Fruit fly (Drosophila melanogaster) whole organism, embryonic: Measurements from ENCODE around the gene CG34163.

Source experiments
- ATbp ChIP-seq: fragments of 200-800 bp; sonication (Bioruptor generic); optimal IDR thresholded peaks from 2 replicates; lab custom pipeline; 2017; ENCODE audit warnings: missing biosample characterization, mild to moderate bottlenecking, missing genetic modification characterization, missing genetic modification reagents
- Antp ChIP-seq: fragments of 200-800 bp; sonication (Bioruptor generic); optimal IDR thresholded peaks from 3 replicates; lab custom pipeline; 2016; ENCODE audit warnings: missing biosample characterization, missing genetic modification characterization
- Blimp-1 ChIP-seq: fragments of 200-800 bp; sonication (Bioruptor generic); optimal IDR thresholded peaks from 3 replicates; lab custom pipeline; 2018; ENCODE audit warnings: missing biosample characterization, missing genetic modification characterization, mild to moderate bottlenecking, moderate library complexity, missing genetic modification reagents
- CG10959 ChIP-seq: fragments of 200-800 bp; sonication (Bioruptor generic); IDR thresholded peaks from 2 replicates; pipeline ENCODE4 v1.3.6; 2022; ENCODE audit warnings: missing biosample characterization, missing genetic modification characterization
- CG11560 ChIP-seq: fragments of 200-800 bp; sonication (Bioruptor generic); IDR thresholded peaks from 3 replicates; pipeline ENCODE4 v1.3.6; 2022; ENCODE audit warnings: missing biosample characterization, missing genetic modification characterization
- CG12071 ChIP-seq: fragments of 200-800 bp; sonication (Bioruptor generic); optimal IDR thresholded peaks from 3 replicates; lab custom pipeline; 2018; ENCODE audit warnings: missing biosample characterization, mild to moderate bottlenecking, missing genetic modification characterization
- CG14014 ChIP-seq: fragments of 200-800 bp; sonication (Bioruptor generic); IDR thresholded peaks from 2 replicates; pipeline ENCODE4 v1.3.6; 2022; ENCODE audit warnings: missing biosample characterization, missing genetic modification characterization
- CG14050 ChIP-seq: fragments of 200-800 bp; sonication (Bioruptor generic); IDR thresholded peaks from 3 replicates; pipeline ENCODE4 v1.3.6; 2022; ENCODE audit warnings: missing biosample characterization, missing genetic modification characterization
- CG1602 ChIP-seq: fragments of 200-800 bp; sonication (Bioruptor generic); optimal IDR thresholded peaks from 3 replicates; lab custom pipeline; 2016; ENCODE audit warnings: missing biosample characterization, missing genetic modification characterization
- CG1603 ChIP-seq: fragments of 200-800 bp; sonication (Bioruptor generic); optimal IDR thresholded peaks from 2 replicates; lab custom pipeline; 2019; ENCODE audit warnings: missing biosample characterization, mild to moderate bottlenecking, missing genetic modification characterization, moderate library complexity
- CG2116 ChIP-seq: fragments of 200-800 bp; sonication (Bioruptor generic); optimal IDR thresholded peaks from 3 replicates; lab custom pipeline; 2018; ENCODE audit warnings: missing biosample characterization, mild to moderate bottlenecking, missing genetic modification characterization
- CG2712 ChIP-seq: fragments of 200-800 bp; optimal IDR thresholded peaks from 3 replicates; lab custom pipeline; 2019; ENCODE audit warnings: missing biosample characterization, mild to moderate bottlenecking, missing genetic modification characterization, moderate library complexity
- CG30020 ChIP-seq: fragments of 200-800 bp; optimal IDR thresholded peaks from 2 replicates; lab custom pipeline; 2019; ENCODE audit warnings: missing biosample characterization, mild to moderate bottlenecking, missing genetic modification characterization, moderate library complexity
- CG3163 ChIP-seq: fragments of 200-800 bp; sonication (Bioruptor generic); optimal IDR thresholded peaks from 3 replicates; lab custom pipeline; 2016; ENCODE audit warnings: missing biosample characterization, missing genetic modification characterization
- CG32767 ChIP-seq: fragments of 200-800 bp; sonication (Bioruptor generic); IDR thresholded peaks from 2 replicates; pipeline ENCODE4 v1.3.6; 2022; ENCODE audit warnings: missing biosample characterization, missing genetic modification characterization
- CG3281 ChIP-seq: fragments of 200-800 bp; sonication (Bioruptor generic); optimal IDR thresholded peaks from 3 replicates; lab custom pipeline; 2017; ENCODE audit warnings: missing biosample characterization, mild to moderate bottlenecking, missing genetic modification characterization
- CG42726 ChIP-seq: fragments of 200-800 bp; sonication (Bioruptor generic); IDR thresholded peaks from 2 replicates; pipeline ENCODE4 v1.3.6; 2022; ENCODE audit warnings: missing biosample characterization, missing genetic modification characterization; ENCODE audit not compliant: partially characterized antibody
- CG4730 ChIP-seq: fragments of 200-800 bp; sonication (Bioruptor generic); IDR thresholded peaks from 2 replicates; pipeline ENCODE4 v1.3.6; 2022; ENCODE audit warnings: missing biosample characterization, missing genetic modification characterization
- CG4820 ChIP-seq: fragments of 200-800 bp; sonication (Bioruptor generic); optimal IDR thresholded peaks from 3 replicates; lab custom pipeline; 2016; ENCODE audit warnings: missing biosample characterization, missing genetic modification characterization
- CG7745 ChIP-seq: fragments of 200-800 bp; sonication (Bioruptor generic); optimal IDR thresholded peaks from 2 replicates; lab custom pipeline; 2018; ENCODE audit warnings: missing biosample characterization, mild to moderate bottlenecking, missing genetic modification characterization, moderate library complexity
- D ChIP-seq, 2 experiments: fragments of 200-800 bp in 1 of 2; fragments of >200 bp in 1 of 2; sonication (Bioruptor generic) in 1 of 2; optimal IDR thresholded peaks; 2 replicates in 1 of 2; 3 replicates in 1 of 2; lab custom pipeline; 2017; ENCODE audit warnings: mild to moderate bottlenecking in 1 of 2, missing biosample characterization in 1 of 2, missing genetic modification characterization in 1 of 2, missing genetic modification reagents in 1 of 2
- Deaf1 ChIP-seq: fragments of 200-800 bp; optimal IDR thresholded peaks from 3 replicates; lab custom pipeline; 2019; ENCODE audit warnings: missing biosample characterization, mild to moderate bottlenecking, missing genetic modification characterization, moderate library complexity
- Doc2 ChIP-seq: fragments of 200-800 bp; sonication (Bioruptor generic); IDR thresholded peaks from 2 replicates; pipeline ENCODE4 v1.3.6; 2022; ENCODE audit warnings: missing biosample characterization, missing genetic modification characterization
- Ets97D ChIP-seq: fragments of 200-800 bp; sonication (Bioruptor generic); optimal IDR thresholded peaks from 3 replicates; lab custom pipeline; 2016; ENCODE audit warnings: missing biosample characterization, missing genetic modification characterization
- Nf-YC ChIP-seq: fragments of 200-800 bp; optimal IDR thresholded peaks from 3 replicates; lab custom pipeline; 2019; ENCODE audit warnings: missing biosample characterization, mild to moderate bottlenecking, missing genetic modification characterization, moderate library complexity
- NfI ChIP-seq: fragments of 200-800 bp; sonication (Bioruptor generic); optimal IDR thresholded peaks from 3 replicates; lab custom pipeline; 2018; ENCODE audit warnings: missing biosample characterization, mild to moderate bottlenecking, missing genetic modification characterization, moderate library complexity
- PHDP ChIP-seq: fragments of 200-800 bp; sonication (Bioruptor generic); optimal IDR thresholded peaks from 3 replicates; lab custom pipeline; 2018; ENCODE audit warnings: missing biosample characterization, mild to moderate bottlenecking, missing genetic modification characterization, moderate library complexity
- Tbp ChIP-seq: fragments of >200 bp; optimal IDR thresholded peaks from 2 replicates; lab custom pipeline; 2018; ENCODE audit warnings: missing biosample characterization, missing genetic modification characterization
- ab ChIP-seq: fragments of 200-800 bp; sonication (Bioruptor generic); optimal IDR thresholded peaks from 2 replicates; lab custom pipeline; 2016; ENCODE audit warnings: missing biosample characterization, missing genetic modification characterization
- ase ChIP-seq: fragments of 200-800 bp; sonication (Bioruptor generic); IDR thresholded peaks from 3 replicates; pipeline ENCODE4 v1.3.6; 2022; ENCODE audit warnings: missing biosample characterization, missing genetic modification characterization
- bigmax ChIP-seq: fragments of 200-800 bp; sonication (Bioruptor generic); optimal IDR thresholded peaks from 2 replicates; lab custom pipeline; 2018; ENCODE audit warnings: missing biosample characterization, mild to moderate bottlenecking, missing genetic modification characterization
- chinmo ChIP-seq: fragments of 200-800 bp; sonication (Bioruptor generic); IDR thresholded peaks from 4 replicates; pipeline ENCODE4 v1.3.6; 2022; ENCODE audit warnings: missing biosample characterization, missing genetic modification characterization; ENCODE audit not compliant: partially characterized antibody
- crp ChIP-seq, 2 experiments: fragments of 200-800 bp; sonication (Bioruptor generic); optimal IDR thresholded peaks; 2 replicates in 1 of 2; 3 replicates in 1 of 2; lab custom pipeline; 2017; ENCODE audit warnings: missing biosample characterization in 2 of 2, missing genetic modification characterization in 2 of 2, mild to moderate bottlenecking in 1 of 2, moderate library complexity in 1 of 2
- da ChIP-seq: fragments of 200-800 bp; sonication (Bioruptor generic); optimal IDR thresholded peaks from 2 replicates; lab custom pipeline; 2016; ENCODE audit warnings: missing biosample characterization, missing genetic modification characterization
- dati ChIP-seq: fragments of 200-800 bp; sonication (Bioruptor generic); IDR thresholded peaks from 2 replicates; pipeline ENCODE4 v1.3.6; 2022; ENCODE audit warnings: missing biosample characterization, missing genetic modification characterization
- dimm ChIP-seq: fragments of 200-800 bp; sonication (Bioruptor generic); IDR thresholded peaks from 2 replicates; pipeline ENCODE4 v1.3.6; 2022; ENCODE audit warnings: missing biosample characterization, missing genetic modification characterization
- en ChIP-seq: fragments of 200-800 bp; sonication (Bioruptor generic); optimal IDR thresholded peaks from 2 replicates; lab custom pipeline; 2016; ENCODE audit warnings: missing biosample characterization, missing genetic modification characterization
- fd102C ChIP-seq: fragments of 200-800 bp; sonication (Bioruptor generic); optimal IDR thresholded peaks from 2 replicates; lab custom pipeline; 2018; ENCODE audit warnings: missing biosample characterization, mild to moderate bottlenecking, missing genetic modification characterization, moderate library complexity
- gsb ChIP-seq: fragments of 200-800 bp; sonication (Bioruptor generic); IDR thresholded peaks from 2 replicates; pipeline ENCODE4 v1.3.6; 2022; ENCODE audit warnings: missing biosample characterization, missing genetic modification characterization
- ham ChIP-seq: fragments of 200-800 bp; sonication (Bioruptor generic); IDR thresholded peaks from 2 replicates; pipeline ENCODE4 v1.3.6; 2022; ENCODE audit warnings: missing biosample characterization, missing genetic modification characterization
- ind ChIP-seq: fragments of 200-800 bp; sonication (Bioruptor generic); optimal IDR thresholded peaks from 3 replicates; lab custom pipeline; 2016; ENCODE audit warnings: missing biosample characterization, missing genetic modification characterization
- jing ChIP-seq: fragments of 200-800 bp; sonication (Bioruptor generic); optimal IDR thresholded peaks from 2 replicates; lab custom pipeline; 2018; ENCODE audit warnings: missing biosample characterization, mild to moderate bottlenecking, missing genetic modification characterization
- ken ChIP-seq: fragments of 200-800 bp; sonication (Bioruptor generic); IDR thresholded peaks from 3 replicates; pipeline ENCODE4 v1.3.6; 2022; ENCODE audit warnings: missing biosample characterization, missing genetic modification characterization
- mirr ChIP-seq: fragments of 200-800 bp; sonication (Bioruptor generic); optimal IDR thresholded peaks from 3 replicates; lab custom pipeline; 2018; ENCODE audit warnings: missing biosample characterization, mild to moderate bottlenecking, missing genetic modification characterization
- pita ChIP-seq: fragments of 200-800 bp; sonication (Bioruptor generic); optimal IDR thresholded peaks from 2 replicates; lab custom pipeline; 2017; ENCODE audit warnings: missing biosample characterization, mild to moderate bottlenecking, missing genetic modification characterization
- sima ChIP-seq: fragments of 200-800 bp; sonication (Bioruptor generic); optimal IDR thresholded peaks from 2 replicates; lab custom pipeline; 2016; ENCODE audit warnings: missing biosample characterization, missing genetic modification characterization
- sna ChIP-seq: fragments of 200-800 bp; sonication (Bioruptor generic); IDR thresholded peaks from 2 replicates; pipeline ENCODE4 v1.3.6; 2022; ENCODE audit warnings: missing biosample characterization, missing genetic modification characterization; ENCODE audit not compliant: partially characterized antibody
- tap ChIP-seq: fragments of 200-800 bp; optimal IDR thresholded peaks from 3 replicates; lab custom pipeline; 2019; ENCODE audit warnings: missing biosample characterization, mild to moderate bottlenecking, missing genetic modification characterization, moderate library complexity
- toy ChIP-seq: fragments of 200-800 bp; sonication (Bioruptor generic); IDR thresholded peaks from 2 replicates; pipeline ENCODE4 v1.3.6; 2022; ENCODE audit warnings: missing biosample characterization, missing genetic modification characterization
- trh ChIP-seq: fragments of 200-800 bp; sonication (Bioruptor generic); optimal IDR thresholded peaks from 2 replicates; lab custom pipeline; 2016; ENCODE audit warnings: missing biosample characterization, missing genetic modification characterization
- wek ChIP-seq: fragments of 200-800 bp; sonication (Bioruptor generic); optimal IDR thresholded peaks from 3 replicates; lab custom pipeline; 2018; ENCODE audit warnings: missing biosample characterization, mild to moderate bottlenecking, missing genetic modification characterization, moderate library complexity

CG34163 gene

dm6 chr2L:11949917-11950316 lies 38.2 kb upstream of the CG34163 start (continued):
- no peak for TF ChIP-seq wek
- peak; percentile 36 for TF ChIP-seq Blimp-1 (GFP tag; lab: Kevin White, UChicago)
- TF ChIP-seq en (GFP tag; lab: Kevin White, UChicago): no peak
- peak; percentile 18 for TF ChIP-seq CG1602 (GFP tag; lab: Kevin White, UChicago)
- peak; percentile 37 for TF ChIP-seq ATbp (GFP tag; lab: Kevin White, UChicago)
- TF ChIP-seq Doc2: no peak
- TF ChIP-seq CG11560 (tag; lab: Robert Waterston, UW): no peak
- TF ChIP-seq mirr (GFP tag; lab: Kevin White, UChicago): no peak
- TF ChIP-seq dimm: no peak
- TF ChIP-seq sima (GFP tag; lab: Kevin White, UChicago): no peak
- peak; percentile 23 for TF ChIP-seq Antp (GFP tag; lab: Kevin White, UChicago)
- peak; percentile 22 for TF ChIP-seq fd102C (GFP tag; lab: Kevin White, UChicago)
- TF ChIP-seq jing (GFP tag; lab: Kevin White, UChicago): peak; percentile 23
- TF ChIP-seq da (GFP tag; lab: Kevin White, UChicago): no peak
- no peak for TF ChIP-seq CG30020
- TF ChIP-seq CG3163 (GFP tag; lab: Kevin White, UChicago): no peak
- peak; percentile 30 for TF ChIP-seq CG4820 (GFP tag; lab: Kevin White, UChicago)
- peak; percentile 47; the same call in 1 of the 2 replicates for TF ChIP-seq CG32767 (GFP tag; lab: Robert Waterston, UW)
- no peak for TF ChIP-seq gsb (GFP tag; lab: Robert Waterston, UW)
- peak; percentile 37 for TF ChIP-seq NfI (GFP tag; lab: Kevin White, UChicago)
- no peak for TF ChIP-seq CG12071
- no peak for TF ChIP-seq dati (GFP tag; lab: Robert Waterston, UW)
- TF ChIP-seq PHDP (tag; lab: Kevin White, UChicago): no peak
- TF ChIP-seq crp (GFP tag; optimal IDR thresholded peaks at IDR 0.05; lab: Kevin White, UChicago): no peak
- TF ChIP-seq ham (GFP tag; lab: Robert Waterston, UW): no peak
- no peak for TF ChIP-seq sna (GFP tag; lab: Robert Waterston, UW)
- TF ChIP-seq trh: no peak
- TF ChIP-seq CG7745 (tag; lab: Kevin White, UChicago): no peak
- peak; percentile 50; the same call in 1 of the 2 replicates for TF ChIP-seq CG14014 (GFP tag; lab: Robert Waterston, UW)
- TF ChIP-seq CG42726: no peak
- no peak for TF ChIP-seq Tbp (GFP tag; lab: Kevin White, UChicago)
- no peak for TF ChIP-seq Ets97D (GFP tag; lab: Kevin White, UChicago)
- TF ChIP-seq CG10959 (GFP tag; lab: Robert Waterston, UW): peak; percentile 62
- TF ChIP-seq bigmax (GFP tag; lab: Kevin White, UChicago): no peak
- peak; percentile 79 for TF ChIP-seq CG1603
- no peak for TF ChIP-seq toy (GFP tag; lab: Robert Waterston, UW)
- peak; percentile 69; the same call in 2 of the 3 replicates for TF ChIP-seq ken (GFP tag; lab: Robert Waterston, UW)
- no peak for TF ChIP-seq Deaf1 (tag; lab: Kevin White, UChicago)
- no peak for TF ChIP-seq ab
- no peak for TF ChIP-seq D (optimal IDR thresholded peaks at IDR 0.05; lab: Kevin White, UChicago)
- peak; percentile 28 for TF ChIP-seq D (GFP tag; optimal IDR thresholded peaks at IDR 0.05; lab: Kevin White, UChicago)
- TF ChIP-seq Nf-YC (tag; lab: Kevin White, UChicago): no peak
- TF ChIP-seq chinmo: no peak
- TF ChIP-seq ase (GFP tag; lab: Robert Waterston, UW): 0 out of 3 replicates have a peak, but pooled peaks have one; percentile 17
- TF ChIP-seq CG2712 (tag; lab: Kevin White, UChicago): peak; percentile 57
- no peak for TF ChIP-seq pita (GFP tag; lab: Kevin White, UChicago)
- TF ChIP-seq ind (GFP tag; lab: Kevin White, UChicago): peak; percentile 19
- TF ChIP-seq tap (tag; lab: Kevin White, UChicago): no peak
- no peak for TF ChIP-seq CG14050 (GFP tag; lab: Robert Waterston, UW)
- TF ChIP-seq CG4730 (GFP tag; lab: Robert Waterston, UW): no peak
- TF ChIP-seq CG2116 (GFP tag; lab: Kevin White, UChicago): no peak
- no peak for TF ChIP-seq CG3281 (GFP tag; lab: Kevin White, UChicago)
